Worm (Caenorhabditis elegans) whole organism, early embryonic: ENCODE measurements around the gene ama-1.

Experiments used
- B0310.2 ChIP-seq: sonication (generic microtip); optimal IDR thresholded peaks from 2 replicates; lab custom pipeline; 2016; ENCODE audit warnings: mild to moderate bottlenecking, missing genetic modification characterization, missing compliant biosample characterization
- F13C5.2 ChIP-seq: sonication (generic microtip); optimal IDR thresholded peaks from 2 replicates; lab custom pipeline; 2017; ENCODE audit warnings: mild to moderate bottlenecking, missing genetic modification characterization, inconsistent platforms, missing compliant biosample characterization
- aly-1 ChIP-seq: sonication (generic microtip); optimal IDR thresholded peaks from 2 replicates; lab custom pipeline; 2016; ENCODE audit warnings: missing genetic modification characterization, missing compliant biosample characterization
- ama-1 ChIP-seq: fragments of 150-350 bp; optimal IDR thresholded peaks from 2 replicates; lab custom pipeline; 2014
- ceh-13 ChIP-seq: fragments of 200-800 bp; sonication (Bioruptor generic); optimal IDR thresholded peaks from 2 replicates; lab custom pipeline; 2018; ENCODE audit warnings: mild to moderate bottlenecking, missing genetic modification characterization, missing compliant biosample characterization
- ceh-36 ChIP-seq: sonication (generic microtip); optimal IDR thresholded peaks from 2 replicates; lab custom pipeline; 2016; ENCODE audit warnings: missing genetic modification characterization, inconsistent platforms, missing compliant biosample characterization
- ets-7 ChIP-seq: sonication (generic microtip); optimal IDR thresholded peaks from 2 replicates; lab custom pipeline; 2016; ENCODE audit warnings: missing genotype, missing genetic modification characterization, missing compliant biosample characterization
- flt-1 ChIP-seq: fragments of 200-800 bp; sonication (Bioruptor generic); IDR thresholded peaks from 2 replicates; pipeline ENCODE4 v1.3.6; 2022; ENCODE audit warnings: missing genetic modification characterization, missing compliant biosample characterization
- hmbx-1 ChIP-seq: sonication (generic microtip); optimal IDR thresholded peaks from 2 replicates; lab custom pipeline; 2016; ENCODE audit warnings: mild to moderate bottlenecking, missing genetic modification characterization, missing compliant biosample characterization
- hmg-4 ChIP-seq: fragments of 200-800 bp; sonication (Bioruptor generic); optimal IDR thresholded peaks from 2 replicates; lab custom pipeline; 2018; ENCODE audit warnings: mild to moderate bottlenecking, missing genetic modification characterization, missing compliant biosample characterization
- hnd-1 ChIP-seq: sonication (generic microtip); optimal IDR thresholded peaks from 2 replicates; lab custom pipeline; 2016; ENCODE audit warnings: missing genetic modification characterization, missing compliant biosample characterization
- pes-1 ChIP-seq: fragments of 200-800 bp; sonication (Bioruptor generic); IDR thresholded peaks from 2 replicates; pipeline ENCODE4 v1.3.6; 2022; ENCODE audit warnings: missing genetic modification reagents, missing genetic modification characterization, missing compliant biosample characterization
- scrt-1 ChIP-seq: fragments of 200-800 bp; sonication (Bioruptor generic); IDR thresholded peaks from 2 replicates; pipeline ENCODE4 v1.3.6; 2022; ENCODE audit warnings: missing genetic modification characterization, missing compliant biosample characterization
- sea-1 ChIP-seq: fragments of 200-800 bp; sonication (Bioruptor generic); conservative IDR thresholded peaks from 2 replicates; pipeline ENCODE4 v1.3.6; 2022; ENCODE audit warnings: missing genetic modification characterization, missing compliant biosample characterization
- tbx-11 ChIP-seq: fragments of 200-800 bp; sonication (Bioruptor generic); IDR thresholded peaks from 2 replicates; pipeline ENCODE4 v1.3.6; 2022; ENCODE audit warnings: missing genetic modification characterization, missing compliant biosample characterization
- tbx-37 ChIP-seq: fragments of 200-800 bp; sonication (Bioruptor generic); conservative IDR thresholded peaks from 2 replicates; pipeline ENCODE4 v1.3.6; 2022; ENCODE audit warnings: missing genetic modification reagents, missing genetic modification characterization, missing compliant biosample characterization
- tra-4 ChIP-seq: sonication (generic microtip); optimal IDR thresholded peaks from 2 replicates; lab custom pipeline; 2017; ENCODE audit warnings: missing genetic modification characterization, missing compliant biosample characterization

The ama-1 gene

DNA sequence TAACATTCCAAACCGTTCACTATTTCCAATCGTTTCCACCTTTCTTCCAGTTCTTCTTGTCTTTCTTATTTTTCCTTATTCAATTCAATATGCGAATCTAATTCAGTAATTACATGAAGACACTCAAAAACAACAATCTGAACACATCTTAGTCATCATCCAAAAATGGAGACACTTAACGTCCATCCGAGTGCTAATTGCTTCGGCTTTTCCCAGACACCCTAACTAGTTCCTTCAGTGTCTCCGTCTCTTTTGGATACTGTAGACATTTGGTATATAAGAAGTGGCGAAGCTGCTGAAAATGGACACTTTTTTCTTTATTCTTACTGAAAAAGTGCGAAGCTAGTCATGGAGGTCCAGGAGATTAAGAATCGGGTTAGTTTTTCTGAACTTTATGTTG, 15.1 kb downstream of the ama-1 start, which contains the start of gene col-33:
col-33 (plus strand) TSS at position 301 of the 400 bp plus-strand sequence.
- no peak for TF ChIP-seq hmg-4

DNA sequence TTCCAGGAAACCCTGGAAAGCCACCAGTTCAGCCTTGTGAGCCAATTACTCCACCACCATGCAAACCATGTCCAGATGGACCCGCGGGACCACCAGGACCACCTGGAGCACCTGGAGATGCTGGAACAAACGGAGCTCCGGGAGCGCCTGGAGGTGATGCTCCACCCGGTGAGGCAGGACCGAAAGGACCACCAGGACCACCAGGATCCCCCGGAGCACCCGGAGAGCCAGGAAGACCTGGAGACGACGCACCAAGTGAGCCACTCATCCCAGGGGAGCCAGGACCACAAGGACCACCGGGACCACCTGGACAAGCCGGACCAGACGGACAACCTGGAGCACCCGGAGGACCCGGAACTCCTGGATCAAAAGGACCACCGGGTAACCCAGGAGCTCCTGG, 16.8 kb downstream of the ama-1 start:
- TF ChIP-seq hnd-1 (tag; lab: Kevin White, UChicago) (no peak), tbx-37 (GFP tag; lab: Robert Waterston, UW) (no peak), ceh-36 (tag; lab: Kevin White, UChicago) (no peak), hmg-4 (no peak), sea-1 (GFP tag; lab: Robert Waterston, UW) (no peak), F13C5.2 (no peak), B0310.2 (tag; lab: Kevin White, UChicago) (no peak)

- TF ChIP-seq tbx-37 (GFP tag; lab: Robert Waterston, UW) (no peak), ceh-36 (tag; lab: Kevin White, UChicago) (no peak), ceh-13 (GFP tag; lab: Kevin White, UChicago) (no peak), hmbx-1 (no peak), F13C5.2 (no peak), B0310.2 (tag; lab: Kevin White, UChicago) (no peak), hnd-1 (tag; lab: Kevin White, UChicago) (no peak), flt-1 (GFP tag; lab: Robert Waterston, UW) (no peak), tbx-11 (GFP tag; lab: Robert Waterston, UW) (no peak), tra-4 (tag; lab: Kevin White, UChicago) (no peak), ets-7 (no peak), hmg-4 (no peak), ama-1 (lab: Kevin White, UChicago) (no peak), sea-1 (GFP tag; lab: Robert Waterston, UW) (no peak), aly-1 (tag; lab: Kevin White, UChicago) (no peak), pes-1 (GFP tag; lab: Robert Waterston, UW) (no peak), scrt-1 (GFP tag; lab: Robert Waterston, UW) (no peak)
Measured at ce11 chrIV:4265224-4265623, 17.4 kb downstream of the ama-1 start, which contains the start of gene F36A4.5. Gene F36A4.5 (plus strand): TSS chrIV:4265524.

ce11 chrIV:4265951-4266350, 18.1 kb downstream of the ama-1 start:
- no peak for TF ChIP-seq ama-1 (lab: Kevin White, UChicago)
- TF ChIP-seq hmg-4 = no peak
- no peak for TF ChIP-seq aly-1 (tag; lab: Kevin White, UChicago)
- no peak for TF ChIP-seq ceh-36 (tag; lab: Kevin White, UChicago)

DNA sequence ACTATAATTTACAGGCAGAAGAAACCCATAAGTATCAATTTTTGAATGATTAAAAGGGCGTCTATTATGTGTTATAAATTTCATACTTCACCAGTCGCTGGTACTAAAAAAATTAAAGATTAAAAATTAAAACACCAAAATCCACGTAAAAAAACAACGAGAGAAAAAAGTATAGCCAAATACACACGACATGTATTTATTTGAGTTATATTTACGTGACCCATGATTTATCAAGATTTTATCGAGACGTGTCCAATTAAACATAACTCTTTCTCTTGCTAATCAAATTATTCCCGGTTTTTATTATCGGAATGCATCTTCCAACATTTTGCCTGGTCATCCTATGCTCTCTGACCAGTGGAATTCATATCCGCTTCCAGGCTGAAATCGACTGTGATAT, 19.4 kb downstream of the ama-1 start, which contains the start of gene F36A4.4:
F36A4.4 (plus strand) TSS at position 301 of the 400 bp plus-strand sequence.
- TF ChIP-seq hmbx-1 = no peak
- TF ChIP-seq ceh-36 (tag; lab: Kevin White, UChicago) = no peak
- no peak for TF ChIP-seq flt-1 (GFP tag; lab: Robert Waterston, UW)

ce11 chrIV:4269308-4269707, 21.4 kb downstream of the ama-1 start, which contains the start of gene F36A4.3:
Gene F36A4.3 (plus strand): TSS chrIV:4269608.
- TF ChIP-seq ets-7 (no peak), aly-1 (tag; lab: Kevin White, UChicago) (no peak), tbx-37 (GFP tag; lab: Robert Waterston, UW) (no peak), pes-1 (GFP tag; lab: Robert Waterston, UW) (no peak), ceh-36 (tag; lab: Kevin White, UChicago) (no peak), sea-1 (GFP tag; lab: Robert Waterston, UW) (no peak), tbx-11 (GFP tag; lab: Robert Waterston, UW) (no peak), tra-4 (tag; lab: Kevin White, UChicago) (no peak), F13C5.2 (no peak), ama-1 (lab: Kevin White, UChicago) (no peak), ceh-13 (GFP tag; lab: Kevin White, UChicago) (no peak), flt-1 (GFP tag; lab: Robert Waterston, UW) (no peak)

- no peak for TF ChIP-seq sea-1 (GFP tag; lab: Robert Waterston, UW)
- TF ChIP-seq ceh-36 (tag; lab: Kevin White, UChicago) = no peak
- no peak for TF ChIP-seq ama-1 (lab: Kevin White, UChicago)
- no peak for TF ChIP-seq flt-1 (GFP tag; lab: Robert Waterston, UW)
- no peak for TF ChIP-seq tbx-11 (GFP tag; lab: Robert Waterston, UW)
Measured at ce11 chrIV:4270925-4271324, 23.1 kb downstream of the ama-1 start, which contains the start of gene F36A4.2. Gene F36A4.2 (plus strand): TSS chrIV:4271225.

ce11 chrIV:4272167-4272566, 24.3 kb downstream of the ama-1 start, which contains the start of gene F36A4.1:
Gene F36A4.1 (plus strand): TSS chrIV:4272467.
- TF ChIP-seq ceh-36 (tag; lab: Kevin White, UChicago) (no peak), hnd-1 (tag; lab: Kevin White, UChicago) (no peak), pes-1 (GFP tag; lab: Robert Waterston, UW) (no peak), flt-1 (GFP tag; lab: Robert Waterston, UW) (no peak), tbx-11 (GFP tag; lab: Robert Waterston, UW) (no peak), ets-7 (no peak), ceh-13 (GFP tag; lab: Kevin White, UChicago) (no peak), sea-1 (GFP tag; lab: Robert Waterston, UW) (no peak), B0310.2 (tag; lab: Kevin White, UChicago) (no peak), aly-1 (tag; lab: Kevin White, UChicago) (no peak), tra-4 (tag; lab: Kevin White, UChicago) (no peak), F13C5.2 (no peak), hmbx-1 (no peak), scrt-1 (GFP tag; lab: Robert Waterston, UW) (no peak), ama-1 (lab: Kevin White, UChicago) (no peak), tbx-37 (GFP tag; lab: Robert Waterston, UW) (no peak), hmg-4 (no peak)
